Fruit fly (Drosophila melanogaster) whole organism: ENCODE data around the gene stops.

ENCODE experiments used
- CG8478 ChIP-seq: fragments of >200 bp; optimal IDR thresholded peaks from 2 replicates; lab custom pipeline; 2018; ENCODE audit warnings: inconsistent platforms
- psq ChIP-seq: fragments of >200 bp; optimal IDR thresholded peaks from 2 replicates; lab custom pipeline; 2017

DNA sequence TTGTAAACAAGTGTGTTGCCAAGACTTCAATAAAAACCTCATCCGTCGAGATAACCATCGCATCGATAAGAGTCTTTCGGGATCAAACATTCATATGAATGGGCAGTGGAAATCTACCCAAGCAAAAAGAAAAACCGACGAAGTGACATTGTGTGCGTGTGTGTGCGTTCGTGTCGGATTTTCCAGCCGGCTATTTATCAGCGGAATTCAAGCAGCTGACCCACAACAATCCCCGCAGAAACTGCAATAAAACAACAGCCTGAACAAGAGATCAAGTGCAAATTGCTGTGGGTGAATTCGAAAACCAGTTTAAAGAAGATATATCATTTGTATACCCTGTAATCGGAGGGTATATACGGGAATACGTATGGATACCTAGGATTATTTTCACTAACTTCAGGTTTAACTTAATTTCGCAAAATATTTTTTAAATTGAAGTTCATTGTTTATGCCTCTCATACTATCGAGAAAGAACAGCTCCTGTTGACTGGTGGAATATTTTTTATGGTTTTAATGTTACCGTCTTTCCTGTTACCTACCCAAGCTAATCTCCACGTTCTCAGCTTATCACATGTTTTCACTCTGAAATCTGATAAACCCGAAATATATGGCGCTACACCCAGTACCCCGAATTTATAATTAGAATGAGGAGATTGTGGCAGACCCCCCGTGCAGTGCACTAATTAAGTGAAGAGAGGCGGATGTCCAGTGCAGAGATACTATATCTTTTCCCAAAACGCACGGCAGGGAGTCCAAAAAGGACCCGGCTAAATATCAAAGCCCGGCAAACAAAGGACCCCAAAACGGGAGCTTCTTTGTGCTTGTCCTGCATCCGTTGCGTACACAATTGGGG is 28.5 kb upstream of the stops start:
- TF ChIP-seq CG8478 (lab: Kevin White, UChicago) = no peak
- no peak for TF ChIP-seq psq (lab: Kevin White, UChicago)
